Worm (Caenorhabditis elegans) whole organism, L1 larva: Measurements from ENCODE around the gene F14H3.5.

ENCODE experiments used
- ama-1 ChIP-seq: fragments of 150-350 bp; optimal IDR thresholded peaks from 2 replicates; lab custom pipeline; 2014
- elt-2 ChIP-seq: sonication (generic microtip); optimal IDR thresholded peaks from 2 replicates; lab custom pipeline; 2016; ENCODE audit warnings: missing genetic modification characterization, mild to moderate bottlenecking, inconsistent platforms, missing compliant biosample characterization, missing genetic modification reagents
- grh-1 ChIP-seq: fragments of 200-800 bp; sonication (Bioruptor generic); IDR thresholded peaks from 2 replicates; pipeline ENCODE4 v1.3.6; 2022; ENCODE audit warnings: missing genetic modification reagents, missing genetic modification characterization, missing compliant biosample characterization
- mep-1 ChIP-seq: fragments of 150-350 bp; optimal IDR thresholded peaks from 2 replicates; lab custom pipeline; 2014; ENCODE audit warnings: missing biosample characterization, missing genetic modification characterization
- nhr-237 ChIP-seq: fragments of 150-350 bp; optimal IDR thresholded peaks from 2 replicates; lab custom pipeline; 2014; ENCODE audit warnings: missing biosample characterization, missing genetic modification characterization
- nhr-84 ChIP-seq: sonication (generic microtip); optimal IDR thresholded peaks from 2 replicates; lab custom pipeline; 2017; ENCODE audit warnings: missing biosample characterization, missing genetic modification characterization
- pqm-1 ChIP-seq: sonication (generic microtip); optimal IDR thresholded peaks from 3 replicates; lab custom pipeline; 2017; ENCODE audit warnings: missing biosample characterization, missing genetic modification characterization
- skn-1 ChIP-seq: fragments of 150-350 bp; optimal IDR thresholded peaks from 2 replicates; lab custom pipeline; 2014; ENCODE audit warnings: missing biosample characterization, missing genetic modification characterization
- snpc-4 ChIP-seq: fragments of 150-350 bp; optimal IDR thresholded peaks from 2 replicates; lab custom pipeline; 2014; ENCODE audit warnings: missing biosample characterization, missing genetic modification characterization
- unc-62 ChIP-seq: fragments of 150-350 bp; optimal IDR thresholded peaks from 2 replicates; lab custom pipeline; 2014; ENCODE audit warnings: missing biosample characterization, missing genetic modification reagents, missing genetic modification characterization

ce11 chrV:16045837-16046236 lies 11.0 kb downstream of the F14H3.5 start, which contains the start of gene T10C6.15:
- TF ChIP-seq mep-1 (tag; lab: Kevin White, UChicago) (no peak), nhr-237 (no peak), grh-1 (GFP tag; lab: Robert Waterston, UW) (no peak), nhr-84 (no peak), pqm-1 (no peak), skn-1 (tag; lab: Kevin White, UChicago) (no peak), ama-1 (lab: Kevin White, UChicago) (no peak), snpc-4 (tag; lab: Kevin White, UChicago) (no peak), unc-62 (GFP tag; lab: Kevin White, UChicago) (no peak), elt-2 (tag; lab: Kevin White, UChicago) (peak; percentile 99)
